Worm (Caenorhabditis elegans) whole organism, young adult: ENCODE results near the gene nspg-12.

Experiments used
- B0261.1 ChIP-seq: sonication (generic microtip); optimal IDR thresholded peaks from 2 replicates; lab custom pipeline; 2016; ENCODE audit warnings: mild to moderate bottlenecking, missing genetic modification characterization, moderate library complexity, missing compliant biosample characterization
- F22D6.2 ChIP-seq: sonication (generic microtip); optimal IDR thresholded peaks from 2 replicates; lab custom pipeline; 2016; ENCODE audit warnings: mild to moderate bottlenecking, missing genetic modification characterization, missing compliant biosample characterization
- F23B12.7 ChIP-seq: sonication (generic microtip); optimal IDR thresholded peaks from 2 replicates; lab custom pipeline; 2017; ENCODE audit warnings: missing genetic modification characterization, mild to moderate bottlenecking, missing compliant biosample characterization, antibody characterized with exemption, moderate library complexity; ENCODE audit not compliant: insufficient read depth
- F33H1.4 ChIP-seq: fragments of 200-800 bp; sonication (Bioruptor generic); IDR thresholded peaks from 2 replicates; pipeline ENCODE4 v1.3.6; 2022; ENCODE audit warnings: missing genetic modification reagents, missing genetic modification characterization, missing compliant biosample characterization
- F37B4.10 ChIP-seq: fragments of 200-800 bp; sonication (Bioruptor generic); IDR thresholded peaks from 2 replicates; pipeline ENCODE4 v1.3.6; 2022; ENCODE audit warnings: missing genetic modification characterization, missing compliant biosample characterization
- F57A8.1 ChIP-seq: fragments of 200-800 bp; sonication (Bioruptor generic); optimal IDR thresholded peaks from 2 replicates; lab custom pipeline; 2018; ENCODE audit warnings: mild to moderate bottlenecking, missing genetic modification characterization, moderate library complexity, missing compliant biosample characterization
- F57C9.4 ChIP-seq: sonication (generic microtip); optimal IDR thresholded peaks from 2 replicates; lab custom pipeline; 2017; ENCODE audit warnings: mild to moderate bottlenecking, missing genetic modification characterization, missing compliant biosample characterization
- K11D2.4 ChIP-seq: fragments of 200-800 bp; sonication (Bioruptor generic); IDR thresholded peaks from 2 replicates; pipeline ENCODE4 v1.3.6; 2022; ENCODE audit warnings: missing genetic modification reagents, missing genetic modification characterization, missing compliant biosample characterization
- T07F8.4 ChIP-seq: sonication (generic microtip); optimal IDR thresholded peaks from 2 replicates; lab custom pipeline; 2016; ENCODE audit warnings: mild to moderate bottlenecking, missing genetic modification characterization, moderate library complexity, missing compliant biosample characterization
- Y67H2A.10 ChIP-seq: fragments of 200-800 bp; sonication (Bioruptor generic); conservative IDR thresholded peaks from 2 replicates; pipeline ENCODE4 v1.3.6; 2022; ENCODE audit warnings: missing genetic modification reagents, missing genetic modification characterization, missing compliant biosample characterization
- ZK185.1 ChIP-seq: sonication (generic microtip); optimal IDR thresholded peaks from 2 replicates; lab custom pipeline; 2016; ENCODE audit warnings: mild to moderate bottlenecking, missing genetic modification characterization, missing compliant biosample characterization; ENCODE audit not compliant: poor library complexity, severe bottlenecking
- akir-1 ChIP-seq: fragments of 200-800 bp; sonication (Bioruptor generic); optimal IDR thresholded peaks from 2 replicates; lab custom pipeline; 2018; ENCODE audit warnings: mild to moderate bottlenecking, missing genetic modification characterization, moderate library complexity, missing compliant biosample characterization
- ama-1 ChIP-seq, 3 experiments: fragments of 150-350 bp in 1 of 3; sonication (generic microtip) in 2 of 3; optimal IDR thresholded peaks; 2 replicates each; lab custom pipeline; 2014 to 2018; ENCODE audit warnings: missing biosample characterization in 2 of 3, missing genetic modification characterization in 2 of 3, missing genetic modification reagents in 2 of 3
- aptf-2 ChIP-seq: fragments of 200-800 bp; sonication (Bioruptor generic); conservative IDR thresholded peaks from 2 replicates; pipeline ENCODE4 v1.3.6; 2022; ENCODE audit warnings: missing genetic modification reagents, missing genetic modification characterization, missing compliant biosample characterization
- bed-2 ChIP-seq: fragments of 200-800 bp; sonication (Bioruptor generic); IDR thresholded peaks from 2 replicates; pipeline ENCODE4 v1.3.6; 2022; ENCODE audit warnings: missing genetic modification reagents, missing genetic modification characterization, missing compliant biosample characterization
- cebp-2 ChIP-seq: fragments of 200-800 bp; sonication (Bioruptor generic); IDR thresholded peaks from 2 replicates; pipeline ENCODE4 v1.3.6; 2022; ENCODE audit warnings: missing genetic modification characterization, missing compliant biosample characterization
- ceh-40 ChIP-seq: fragments of 200-800 bp; sonication (Bioruptor generic); IDR thresholded peaks from 2 replicates; pipeline ENCODE4 v1.3.6; 2022; ENCODE audit warnings: missing genetic modification characterization, missing compliant biosample characterization
- ceh-58 ChIP-seq: fragments of 200-800 bp; sonication (Bioruptor generic); IDR thresholded peaks from 2 replicates; pipeline ENCODE4 v1.3.6; 2022; ENCODE audit warnings: missing genetic modification characterization, missing compliant biosample characterization
- ceh-91 ChIP-seq: fragments of 200-800 bp; sonication (Bioruptor generic); IDR thresholded peaks from 2 replicates; pipeline ENCODE4 v1.3.6; 2022; ENCODE audit warnings: missing genetic modification reagents, missing genetic modification characterization, missing compliant biosample characterization
- dox-1 ChIP-seq: fragments of 200-800 bp; sonication (Bioruptor generic); IDR thresholded peaks from 2 replicates; pipeline ENCODE4 v1.3.6; 2022; ENCODE audit warnings: missing genetic modification reagents, missing genetic modification characterization, missing compliant biosample characterization
- dpff-1 ChIP-seq: sonication (generic microtip); optimal IDR thresholded peaks from 2 replicates; lab custom pipeline; 2017; ENCODE audit warnings: mild to moderate bottlenecking, missing genetic modification characterization, missing compliant biosample characterization
- efl-1 ChIP-seq: fragments of 150-350 bp; optimal IDR thresholded peaks from 2 replicates; lab custom pipeline; 2014; ENCODE audit warnings: missing biosample characterization, missing genetic modification reagents, missing genetic modification characterization
- egrh-3 ChIP-seq: fragments of 200-800 bp; sonication (Bioruptor generic); IDR thresholded peaks from 2 replicates; pipeline ENCODE4 v1.3.6; 2022; ENCODE audit warnings: missing genetic modification reagents, missing genetic modification characterization, missing compliant biosample characterization
- ekl-4 ChIP-seq: fragments of 200-800 bp; sonication (Bioruptor generic); IDR thresholded peaks from 2 replicates; pipeline ENCODE4 v1.3.6; 2022; ENCODE audit warnings: missing genetic modification reagents, missing genetic modification characterization, missing compliant biosample characterization
- fkh-3 ChIP-seq: sonication (generic microtip); optimal IDR thresholded peaks from 2 replicates; lab custom pipeline; 2016; ENCODE audit warnings: mild to moderate bottlenecking, missing genetic modification characterization, missing compliant biosample characterization
- gei-17 ChIP-seq: fragments of 200-800 bp; sonication (Bioruptor generic); optimal IDR thresholded peaks from 2 replicates; lab custom pipeline; 2018; ENCODE audit warnings: mild to moderate bottlenecking, missing genetic modification characterization, missing compliant biosample characterization
- him-1 ChIP-seq: sonication (generic microtip); optimal IDR thresholded peaks from 2 replicates; lab custom pipeline; 2016; ENCODE audit warnings: missing genotype, missing genetic modification reagents, missing genetic modification characterization, missing compliant biosample characterization
- hlh-12 ChIP-seq: sonication (generic microtip); optimal IDR thresholded peaks from 2 replicates; lab custom pipeline; 2016; ENCODE audit warnings: missing genetic modification characterization, missing compliant biosample characterization
- hrde-1 ChIP-seq: sonication (generic microtip); optimal IDR thresholded peaks from 2 replicates; lab custom pipeline; 2016; ENCODE audit warnings: missing genetic modification characterization, mild to moderate bottlenecking, missing compliant biosample characterization, moderate library complexity, missing genotype, missing genetic modification reagents, borderline replicate concordance
- let-526 ChIP-seq: fragments of 200-800 bp; sonication (Bioruptor generic); IDR thresholded peaks from 2 replicates; pipeline ENCODE4 v1.3.6; 2022; ENCODE audit warnings: missing genetic modification reagents, missing genetic modification characterization, missing compliant biosample characterization
- lin-26 ChIP-seq: fragments of 200-800 bp; sonication (Bioruptor generic); IDR thresholded peaks from 2 replicates; pipeline ENCODE4 v1.3.6; 2022; ENCODE audit warnings: missing genetic modification reagents, missing genetic modification characterization, missing compliant biosample characterization
- lsl-1 ChIP-seq: fragments of 200-800 bp; sonication (Bioruptor generic); optimal IDR thresholded peaks from 2 replicates; lab custom pipeline; 2018; ENCODE audit warnings: mild to moderate bottlenecking, missing genetic modification characterization, moderate library complexity, missing compliant biosample characterization
- lsy-27 ChIP-seq: sonication (generic microtip); optimal IDR thresholded peaks from 2 replicates; lab custom pipeline; 2017; ENCODE audit warnings: missing genetic modification characterization, mild to moderate bottlenecking, missing compliant biosample characterization, antibody characterized with exemption, missing genotype, borderline replicate concordance; ENCODE audit not compliant: insufficient read depth
- madf-10 ChIP-seq: sonication (generic microtip); optimal IDR thresholded peaks from 2 replicates; lab custom pipeline; 2016; ENCODE audit warnings: mild to moderate bottlenecking, missing genetic modification characterization, missing compliant biosample characterization
- madf-6 ChIP-seq: fragments of 200-800 bp; sonication (Bioruptor generic); IDR thresholded peaks from 2 replicates; pipeline ENCODE4 v1.3.6; 2022; ENCODE audit warnings: missing genetic modification reagents, missing genetic modification characterization, missing compliant biosample characterization
- madf-8 ChIP-seq: fragments of 200-800 bp; sonication (Bioruptor generic); conservative IDR thresholded peaks from 2 replicates; pipeline ENCODE4 v1.3.6; 2022; ENCODE audit warnings: missing genetic modification reagents, missing genetic modification characterization, missing compliant biosample characterization
- mcd-1 ChIP-seq: fragments of 200-800 bp; sonication (Bioruptor generic); IDR thresholded peaks from 2 replicates; pipeline ENCODE4 v1.3.6; 2022; ENCODE audit warnings: missing genetic modification reagents, missing genetic modification characterization, missing compliant biosample characterization
- nfya-2 ChIP-seq: fragments of 200-800 bp; sonication (Bioruptor generic); IDR thresholded peaks from 2 replicates; pipeline ENCODE4 v1.3.6; 2022; ENCODE audit warnings: missing genetic modification reagents, missing genetic modification characterization, missing compliant biosample characterization
- nfyb-1 ChIP-seq: fragments of 200-800 bp; sonication (Bioruptor generic); IDR thresholded peaks from 2 replicates; pipeline ENCODE4 v1.3.6; 2022; ENCODE audit warnings: missing genetic modification reagents, missing genetic modification characterization, missing compliant biosample characterization
- nhr-120 ChIP-seq: fragments of 200-800 bp; sonication (Bioruptor generic); IDR thresholded peaks from 2 replicates; pipeline ENCODE4 v1.3.6; 2022; ENCODE audit warnings: missing genetic modification characterization, missing compliant biosample characterization
- rec-8 ChIP-seq, 2 experiments: sonication (generic microtip); optimal IDR thresholded peaks; 2 replicates each; lab custom pipeline; 2016; ENCODE audit warnings: mild to moderate bottlenecking in 2 of 2, missing genetic modification characterization in 2 of 2, missing genetic modification reagents in 2 of 2, missing genotype in 2 of 2, missing biosample characterization in 1 of 2, missing compliant biosample characterization in 1 of 2, moderate library complexity in 1 of 2
- snpc-3.4 ChIP-seq: sonication (generic microtip); optimal IDR thresholded peaks from 2 replicates; lab custom pipeline; 2017; ENCODE audit warnings: missing genetic modification characterization, mild to moderate bottlenecking, missing compliant biosample characterization, antibody characterized with exemption, moderate library complexity, missing genotype, missing genetic modification reagents
- snpc-4 ChIP-seq, 5 experiments: fragments of 150-350 bp in 1 of 5; sonication (generic microtip) in 4 of 5; optimal IDR thresholded peaks; 2 replicates each; lab custom pipeline; 2014 to 2018; ENCODE audit warnings: missing genetic modification characterization in 5 of 5, missing biosample characterization in 3 of 5, antibody characterized with exemption in 2 of 5, mild to moderate bottlenecking in 2 of 5, missing compliant biosample characterization in 2 of 5, missing genotype in 2 of 5, moderate library complexity in 2 of 5, missing genetic modification reagents in 1 of 5
- tbp1 ChIP-seq: fragments of 200-800 bp; sonication (Bioruptor generic); optimal IDR thresholded peaks from 2 replicates; lab custom pipeline; 2018; ENCODE audit warnings: mild to moderate bottlenecking, missing genetic modification characterization, missing compliant biosample characterization
- unc-130 ChIP-seq: sonication (generic microtip); optimal IDR thresholded peaks from 2 replicates; lab custom pipeline; 2016; ENCODE audit warnings: missing genetic modification reagents, missing genetic modification characterization, missing compliant biosample characterization
- ztf-18 ChIP-seq: sonication (generic microtip); optimal IDR thresholded peaks from 2 replicates; lab custom pipeline; 2016; ENCODE audit warnings: missing genotype, mild to moderate bottlenecking, missing genetic modification characterization, missing compliant biosample characterization
- ztf-3 ChIP-seq: fragments of 200-800 bp; sonication (Bioruptor generic); optimal IDR thresholded peaks from 2 replicates; lab custom pipeline; 2018; ENCODE audit warnings: mild to moderate bottlenecking, missing genetic modification characterization, missing compliant biosample characterization

The nspg-12 gene

ce11 chrX:5213565-5213964 is 43.5 kb upstream of the nspg-12 start (continued):
- no peak for TF ChIP-seq efl-1 (GFP tag; lab: Kevin White, UChicago)
- TF ChIP-seq fkh-3 (tag; lab: Kevin White, UChicago), result no peak
- TF ChIP-seq him-1, result no peak
- TF ChIP-seq ztf-18 (tag; lab: Kevin White, UChicago), result no peak
- no peak for TF ChIP-seq dpff-1 (tag; lab: Kevin White, UChicago)
- no peak for TF ChIP-seq lsy-27 (tag; lab: Kevin White, UChicago)
- TF ChIP-seq snpc-3.4, result no peak
- TF ChIP-seq tbp1 (GFP tag; lab: Kevin White, UChicago), result peak; percentile 22
- no peak for TF ChIP-seq hlh-12 (tag; lab: Kevin White, UChicago)
- no peak for TF ChIP-seq unc-130 (GFP tag; lab: Kevin White, UChicago)
- TF ChIP-seq nhr-120 (GFP tag; lab: Robert Waterston, UW), result no peak
- no peak for TF ChIP-seq hrde-1 (tag; lab: Kevin White, UChicago)
- no peak for TF ChIP-seq ama-1 (optimal IDR thresholded peaks at IDR 0.05; lab: Kevin White, UChicago)
- no peak for TF ChIP-seq ama-1 (GFP tag; optimal IDR thresholded peaks at IDR 0.05; lab: Kevin White, UChicago)
- no peak for TF ChIP-seq F22D6.2 (tag; lab: Kevin White, UChicago)
- TF ChIP-seq F57A8.1, result no peak
- TF ChIP-seq akir-1 (GFP tag; lab: Kevin White, UChicago), result no peak
- no peak for TF ChIP-seq F33H1.4 (GFP tag; lab: Robert Waterston, UW)
- TF ChIP-seq K11D2.4 (GFP tag; lab: Robert Waterston, UW), result no peak
- TF ChIP-seq ceh-91 (GFP tag; lab: Robert Waterston, UW), result no peak

DNA sequence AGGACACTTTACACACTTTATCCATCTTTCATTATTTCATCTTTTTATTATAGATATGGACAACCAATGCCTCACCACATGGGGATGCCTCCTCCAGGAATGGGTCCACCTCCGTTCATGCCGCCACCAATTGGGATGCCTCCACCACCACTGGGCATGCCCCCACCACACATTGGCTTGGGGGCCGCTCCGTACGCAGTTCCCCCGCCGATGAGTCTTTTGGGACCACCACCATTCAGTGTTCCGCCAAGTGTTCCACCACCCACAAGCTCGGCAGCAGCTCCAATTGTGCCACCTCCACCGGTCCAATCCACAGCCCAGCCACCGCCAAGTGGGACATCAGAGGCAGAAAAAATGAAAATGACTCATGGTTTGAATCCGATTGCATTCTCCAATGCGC is 42.3 kb upstream of the nspg-12 start:
- TF ChIP-seq aptf-2, result no peak
- TF ChIP-seq gei-17 (GFP tag; lab: Kevin White, UChicago), result no peak
- no peak for TF ChIP-seq rec-8 (tag; optimal IDR thresholded peaks at IDR 0.05; lab: Kevin White, UChicago)
- no peak for TF ChIP-seq lsl-1 (GFP tag; lab: Kevin White, UChicago)
- TF ChIP-seq F37B4.10 (GFP tag; lab: Robert Waterston, UW), result no peak
- no peak for TF ChIP-seq dpff-1 (tag; lab: Kevin White, UChicago)
- no peak for TF ChIP-seq B0261.1 (tag; lab: Kevin White, UChicago)
- TF ChIP-seq nfyb-1 (GFP tag; lab: Robert Waterston, UW), result no peak
- no peak for TF ChIP-seq F23B12.7 (tag; lab: Kevin White, UChicago)
- 0 out of 2 replicates have a peak, but pooled peaks have one; percentile 8 for TF ChIP-seq lin-26 (GFP tag; lab: Robert Waterston, UW)
- no peak for TF ChIP-seq ceh-40 (GFP tag; lab: Robert Waterston, UW)
- no peak for TF ChIP-seq madf-6
- TF ChIP-seq cebp-2 (GFP tag; lab: Robert Waterston, UW), result no peak
- no peak for TF ChIP-seq Y67H2A.10 (GFP tag; lab: Robert Waterston, UW)
- TF ChIP-seq T07F8.4 (tag; lab: Kevin White, UChicago), result no peak
- TF ChIP-seq nfya-2 (GFP tag; lab: Robert Waterston, UW), result no peak
- peak; percentile 65 for TF ChIP-seq egrh-3 (GFP tag; lab: Robert Waterston, UW)
- no peak for TF ChIP-seq let-526 (GFP tag; lab: Robert Waterston, UW)
- TF ChIP-seq mcd-1 (GFP tag; lab: Robert Waterston, UW), result no peak
- TF ChIP-seq dox-1, result no peak
- TF ChIP-seq ztf-3, result no peak
- no peak for TF ChIP-seq ceh-58
- TF ChIP-seq bed-2 (GFP tag; lab: Robert Waterston, UW), result no peak
- no peak for TF ChIP-seq ZK185.1 (tag; lab: Kevin White, UChicago)
- TF ChIP-seq snpc-4 (GFP tag; optimal IDR thresholded peaks at IDR 0.05; lab: Kevin White, UChicago), result no peak
- no peak for TF ChIP-seq snpc-4 (tag; optimal IDR thresholded peaks at IDR 0.05; lab: Kevin White, UChicago)
- TF ChIP-seq ekl-4 (GFP tag; lab: Robert Waterston, UW), result 0 out of 2 replicates have a peak, but pooled peaks have one; percentile 7
- no peak for TF ChIP-seq F57C9.4 (tag; lab: Kevin White, UChicago)
- no peak for TF ChIP-seq efl-1 (GFP tag; lab: Kevin White, UChicago)
- no peak for TF ChIP-seq madf-10 (tag; lab: Kevin White, UChicago)
- TF ChIP-seq madf-8 (GFP tag; lab: Robert Waterston, UW), result no peak
